Fruit fly (Drosophila melanogaster): ENCODE data around the gene Gr93b.

Gr93b gene

dm6 chr3R:21825140-21825539, 18.4 kb downstream of the Gr93b start (continued):
- TF ChIP-seq CG1792 (GFP tag; optimal IDR thresholded peaks at IDR 0.05) = no peak
- no peak for TF ChIP-seq aop (GFP tag; IDR thresholded peaks at IDR 0.05)
- TF ChIP-seq gsb (GFP tag; IDR thresholded peaks at IDR 0.05) = no peak
- TF ChIP-seq Blimp-1 (GFP tag; optimal IDR thresholded peaks at IDR 0.05) = peak; percentile 29
- no peak for TF ChIP-seq CG12744 (GFP tag; optimal IDR thresholded peaks at IDR 0.05)
- peak; percentile 55 for TF ChIP-seq CG10979 (tag; optimal IDR thresholded peaks at IDR 0.05)
- TF ChIP-seq ci (GFP tag; IDR thresholded peaks at IDR 0.05) = no peak
- TF ChIP-seq Elba2 (GFP tag; optimal IDR thresholded peaks at IDR 0.05) = no peak
- no peak for TF ChIP-seq ham (GFP tag; IDR thresholded peaks at IDR 0.05)
- TF ChIP-seq odd (GFP tag; optimal IDR thresholded peaks at IDR 0.05) = no peak
- no peak for TF ChIP-seq slou (GFP tag; optimal IDR thresholded peaks at IDR 0.05)
- TF ChIP-seq CG16815 (GFP tag; optimal IDR thresholded peaks at IDR 0.05) = no peak
- no peak for TF ChIP-seq knrl (GFP tag; IDR thresholded peaks at IDR 0.05; ENCODE audit: partially characterized antibody)
- TF ChIP-seq bcd (GFP tag; optimal IDR thresholded peaks at IDR 0.05) = no peak
- TF ChIP-seq CHES-1-like (GFP tag; optimal IDR thresholded peaks at IDR 0.05) = no peak
- TF ChIP-seq Hand (GFP tag; optimal IDR thresholded peaks at IDR 0.05) = no peak
- TF ChIP-seq disco-r (GFP tag; optimal IDR thresholded peaks at IDR 0.05) = no peak
- TF ChIP-seq CG11695 (GFP tag; IDR thresholded peaks at IDR 0.05) = 0 out of 3 replicates have a peak, but pooled peaks have one; percentile 16
- no peak for TF ChIP-seq Ravus (GFP tag; IDR thresholded peaks at IDR 0.05)
- TF ChIP-seq CG10209 (GFP tag; optimal IDR thresholded peaks at IDR 0.05) = no peak
- TF ChIP-seq CG15011 (GFP tag; optimal IDR thresholded peaks at IDR 0.05) = peak; percentile 28
- no peak for TF ChIP-seq bsh (GFP tag; optimal IDR thresholded peaks at IDR 0.05)
- no peak for TF ChIP-seq Mrtf (GFP tag; IDR thresholded peaks at IDR 0.05)
- no peak for TF ChIP-seq ab (GFP tag; optimal IDR thresholded peaks at IDR 0.05)
- no peak for TF ChIP-seq CG6175 (GFP tag; IDR thresholded peaks at IDR 0.05)
- TF ChIP-seq CG4360 (GFP tag; IDR thresholded peaks at IDR 0.05) = no peak
- peak; percentile 67 for TF ChIP-seq Xrp1 (GFP tag; IDR thresholded peaks at IDR 0.05)
- no peak for TF ChIP-seq CG9609 (GFP tag; optimal IDR thresholded peaks at IDR 0.05)
- no peak for TF ChIP-seq crol (GFP tag; IDR thresholded peaks at IDR 0.05)
- no peak for TF ChIP-seq luna (GFP tag; optimal IDR thresholded peaks at IDR 0.05)
- TF ChIP-seq tgo (GFP tag; IDR thresholded peaks at IDR 0.05) = no peak
- 0 out of 3 replicates have a peak, but pooled peaks have one; percentile 28 for TF ChIP-seq zfh1 (GFP tag; IDR thresholded peaks at IDR 0.05)
- TF ChIP-seq Hr51 (GFP tag; optimal IDR thresholded peaks at IDR 0.05) = no peak
- no peak for TF ChIP-seq sens-2 (GFP tag; IDR thresholded peaks at IDR 0.05)
- TF ChIP-seq fd3F (GFP tag; optimal IDR thresholded peaks at IDR 0.05) = no peak
- no peak for TF ChIP-seq CG32772 (GFP tag; IDR thresholded peaks at IDR 0.05)
- TF ChIP-seq da (GFP tag; optimal IDR thresholded peaks at IDR 0.05) = no peak
- TF ChIP-seq hkb (optimal IDR thresholded peaks at IDR 0.05) = no peak
- no peak for TF ChIP-seq hkb (GFP tag; IDR thresholded peaks at IDR 0.05)
- TF ChIP-seq Optix (GFP tag; IDR thresholded peaks at IDR 0.05) = no peak
- TF ChIP-seq CG1529 (GFP tag; optimal IDR thresholded peaks at IDR 0.05) = no peak
- TF ChIP-seq TFAM (GFP tag; optimal IDR thresholded peaks at IDR 0.05) = no peak
- TF ChIP-seq CG30431 (GFP tag; optimal IDR thresholded peaks at IDR 0.05) = no peak
- TF ChIP-seq CG15073 (GFP tag; optimal IDR thresholded peaks at IDR 0.05) = no peak
- TF ChIP-seq CG18764 (GFP tag; optimal IDR thresholded peaks at IDR 0.05) = peak; percentile 5
- no peak for TF ChIP-seq p53 (GFP tag; optimal IDR thresholded peaks at IDR 0.05)
- TF ChIP-seq CG10959 (GFP tag; IDR thresholded peaks at IDR 0.05) = no peak
- no peak for TF ChIP-seq ara (GFP tag; IDR thresholded peaks at IDR 0.05)
- TF ChIP-seq CG10366 (GFP tag; IDR thresholded peaks at IDR 0.05) = no peak
- TF ChIP-seq CG6254 (GFP tag; optimal IDR thresholded peaks at IDR 0.05) = no peak
- TF ChIP-seq CG10431 (GFP tag; optimal IDR thresholded peaks at IDR 0.05) = no peak
- no peak for TF ChIP-seq dan (GFP tag; IDR thresholded peaks at IDR 0.05)
- TF ChIP-seq CG31388 (GFP tag; optimal IDR thresholded peaks at IDR 0.05) = no peak
